Fruit fly (Drosophila melanogaster): ENCODE data around the gene Iml1.
A peak's percentile ranks its signal among the peaks of the same experiment; 100 is the strongest.

Gene Iml1

dm6 chr3L:1518715-1519603 lies 14.9 kb downstream of the Iml1 start:
- TF ChIP-seq noc (tag; optimal IDR thresholded peaks at IDR 0.05), result peak; percentile 72

DNA sequence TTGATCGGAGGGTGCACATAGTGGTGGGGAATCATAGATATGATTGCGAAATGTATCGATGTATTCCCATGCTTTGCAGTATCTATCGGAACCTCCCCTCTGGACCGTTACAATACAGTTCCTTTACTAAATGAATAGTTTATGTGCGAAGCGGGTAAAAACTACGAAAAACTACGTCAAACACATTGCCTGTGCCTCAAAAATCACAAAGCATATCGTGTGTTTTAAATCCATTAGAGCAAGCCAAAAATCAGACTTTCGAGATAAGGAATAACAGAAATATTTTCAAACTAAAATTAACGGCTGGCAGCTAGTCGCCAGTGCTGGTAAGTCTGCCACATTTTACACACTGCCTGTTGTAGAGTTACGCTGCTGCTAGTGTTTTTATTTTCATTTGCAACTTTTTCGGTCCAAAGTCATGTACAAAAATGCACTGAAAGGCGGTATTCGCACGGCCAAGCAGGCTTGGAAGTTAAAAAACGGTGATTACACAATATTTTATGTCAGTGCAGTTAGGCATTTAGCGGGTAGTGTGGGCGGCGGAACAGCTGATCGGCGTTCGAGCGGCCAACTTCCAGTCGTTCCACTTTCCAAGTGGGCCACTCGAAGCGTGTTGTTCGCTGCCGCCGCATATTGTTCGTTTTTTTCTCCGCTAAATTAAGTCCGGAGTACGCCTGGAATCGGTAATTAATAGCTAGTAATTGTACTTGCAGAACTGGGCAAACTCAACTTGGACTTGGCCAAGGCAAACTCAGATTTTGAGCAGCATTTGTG lies 16.4 kb downstream of the Iml1 start:
- no peak for TF ChIP-seq noc (tag; optimal IDR thresholded peaks at IDR 0.05)

DNA sequence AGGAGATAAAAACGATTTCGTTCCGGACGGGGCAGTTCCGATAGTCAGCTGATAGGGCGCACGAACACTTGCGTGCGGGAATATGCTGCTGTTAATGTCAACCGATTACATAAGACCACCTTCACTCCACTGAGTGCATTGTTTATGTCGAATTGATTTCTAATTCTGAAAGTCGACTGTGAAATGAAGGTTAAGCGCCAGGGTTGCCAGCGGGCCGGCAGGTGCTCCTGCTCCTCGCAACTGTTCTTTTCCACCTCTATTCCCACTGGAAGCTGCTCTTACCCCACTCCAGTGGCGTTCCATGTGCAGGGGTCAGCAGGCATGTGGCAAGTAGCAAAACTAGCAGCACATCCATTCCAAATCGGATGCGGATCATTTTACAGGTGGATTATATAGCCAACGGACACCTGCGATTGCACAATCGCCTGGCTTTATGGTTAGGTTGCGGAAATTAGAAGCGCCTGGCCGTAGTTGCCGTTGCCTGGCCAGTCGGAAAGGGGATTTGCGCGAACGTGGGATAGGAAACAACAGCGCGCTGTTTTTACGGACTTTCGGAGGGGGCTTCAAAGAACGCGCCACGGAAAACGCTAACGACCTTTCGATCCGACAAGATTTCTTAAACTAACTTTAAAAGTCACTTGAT lies 17.1 kb downstream of the Iml1 start, which contains the start of gene cue:
cue (minus strand) TSS at position 641 of the 643 bp plus-strand sequence.
- no peak for TF ChIP-seq noc (tag; optimal IDR thresholded peaks at IDR 0.05)

DNA sequence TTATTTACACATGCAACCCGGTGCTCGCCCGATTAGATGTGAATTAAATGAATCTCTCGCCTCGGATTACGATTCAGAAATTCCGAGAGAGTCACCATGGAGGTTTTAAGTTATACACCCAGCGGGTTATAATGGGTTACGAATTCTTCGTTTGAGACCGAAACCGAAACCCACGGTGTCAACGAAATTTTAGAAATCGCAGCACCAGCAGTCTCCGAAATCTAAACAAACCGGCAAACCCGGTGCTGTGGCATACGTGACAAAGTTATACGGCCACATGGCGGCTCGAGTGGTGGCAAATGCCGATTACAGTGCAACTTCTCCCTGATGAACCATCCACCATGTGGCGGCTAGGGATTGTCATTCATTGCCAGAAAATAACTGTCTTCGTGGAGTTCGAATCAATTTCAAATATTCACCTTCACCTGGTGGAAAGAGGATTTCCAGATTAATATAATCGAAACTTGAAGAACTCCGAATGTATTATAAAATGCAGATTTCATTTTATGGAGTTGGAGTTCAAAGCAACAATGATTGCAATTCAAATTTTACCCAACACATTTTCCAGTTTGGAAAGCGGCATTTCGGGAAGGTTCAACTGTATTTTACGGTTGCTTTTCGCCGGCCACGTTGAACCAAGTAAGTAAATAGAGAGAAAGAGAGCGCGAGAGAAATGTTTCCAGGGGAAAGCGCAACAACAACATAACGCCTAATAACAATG lies 17.9 kb downstream of the Iml1 start:
- peak; percentile 81 for TF ChIP-seq noc (tag; optimal IDR thresholded peaks at IDR 0.05)

DNA sequence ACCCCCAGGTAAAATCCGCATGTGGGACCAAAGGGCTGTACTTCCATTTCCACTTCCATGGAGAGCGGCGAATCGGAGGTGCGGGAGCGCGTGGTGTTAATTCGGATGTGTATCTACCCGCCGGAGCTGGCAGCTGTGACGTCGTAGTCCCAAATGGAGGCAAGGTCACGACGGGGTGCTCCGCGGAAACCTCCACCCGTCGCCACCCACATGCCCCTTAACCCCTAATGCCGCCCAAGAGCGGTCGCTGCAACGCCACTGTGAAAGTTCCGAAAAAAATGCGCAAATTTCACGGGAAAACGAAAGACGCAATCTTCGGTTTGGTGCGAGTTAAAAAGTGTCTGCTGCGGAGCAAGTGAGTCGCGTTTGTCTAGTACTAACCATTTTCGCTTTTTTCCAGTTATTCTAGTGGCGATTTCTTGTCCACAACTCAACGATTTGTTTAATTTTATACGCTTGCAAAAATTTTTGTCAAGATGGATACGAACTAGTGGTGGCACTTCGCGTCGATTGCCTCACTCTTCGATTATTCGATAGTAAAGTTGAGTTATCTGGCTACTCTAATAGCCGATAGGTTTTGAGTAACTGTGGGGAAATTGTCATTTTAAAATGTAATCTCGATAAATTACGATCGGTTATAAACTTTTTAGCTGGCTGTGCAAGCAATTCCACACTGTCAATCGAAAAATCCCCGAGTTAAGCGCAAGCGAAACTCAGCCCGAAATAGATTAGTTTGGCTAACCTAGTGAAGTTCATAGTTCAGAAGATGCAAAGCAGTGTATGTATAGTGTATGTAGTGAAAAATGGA lies 31.5 kb downstream of the Iml1 start, which contains the start of the genes hfp and Psa:
hfp (minus strand) TSS at position 505 of the 808 bp plus-strand sequence.
Psa (plus strand) TSS at position 758 of the 808 bp plus-strand sequence.
- TF ChIP-seq noc (tag; optimal IDR thresholded peaks at IDR 0.05), result peak; percentile 6

DNA sequence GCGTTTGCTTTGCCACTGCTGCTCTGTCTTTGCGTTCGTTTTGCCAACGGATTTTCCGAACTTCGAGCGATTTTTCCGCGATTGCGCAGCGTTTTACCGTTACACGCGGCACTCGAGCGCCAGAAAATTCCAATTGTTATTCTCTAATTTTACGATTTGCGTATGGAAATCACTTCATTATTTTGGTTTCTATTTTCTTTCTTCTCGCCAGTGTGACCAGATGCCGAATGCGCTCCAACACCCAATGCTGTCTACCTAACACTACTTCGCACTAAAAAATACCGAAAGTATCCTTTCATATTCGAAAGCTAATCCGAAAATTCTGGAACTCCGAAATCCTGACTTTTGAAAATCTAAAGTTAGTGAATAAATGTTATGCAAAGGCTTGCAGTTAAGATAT lies 37.4 kb downstream of the Iml1 start, which contains the start of gene CG12084:
CG12084 (minus strand) TSS at position 236 of the 400 bp plus-strand sequence.
- TF ChIP-seq noc (tag; optimal IDR thresholded peaks at IDR 0.05), result no peak

DNA sequence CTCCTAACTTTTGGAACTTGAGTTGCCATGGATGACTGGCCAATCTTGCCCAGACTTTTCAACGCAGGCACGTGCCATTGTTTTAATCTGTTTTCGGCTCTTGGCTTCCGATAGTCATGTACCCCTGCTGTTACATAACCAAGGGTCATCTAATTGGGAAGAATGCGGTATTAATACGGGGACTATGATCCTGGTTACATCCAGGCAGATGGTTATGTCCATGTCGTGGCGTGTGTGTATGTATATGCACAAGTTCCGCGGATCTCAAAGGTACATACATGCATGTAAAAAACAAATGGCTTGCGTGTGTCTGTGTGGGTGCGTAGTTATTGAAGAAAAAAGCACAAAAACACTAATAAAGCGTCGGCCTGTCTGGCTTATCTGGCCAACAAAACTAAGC lies 38.0 kb downstream of the Iml1 start:
- no peak for TF ChIP-seq noc (tag; optimal IDR thresholded peaks at IDR 0.05)

dm6 chr3L:1489523-1489922 lies 44.3 kb downstream of the Iml1 start, which contains the start of gene stet:
Gene stet (minus strand): TSS chr3L:1489547.
- no peak for TF ChIP-seq noc (tag; optimal IDR thresholded peaks at IDR 0.05)

- TF ChIP-seq noc (tag; optimal IDR thresholded peaks at IDR 0.05), result no peak
Measured at dm6 chr3L:1488592-1489183, 45.1 kb downstream of the Iml1 start.

DNA sequence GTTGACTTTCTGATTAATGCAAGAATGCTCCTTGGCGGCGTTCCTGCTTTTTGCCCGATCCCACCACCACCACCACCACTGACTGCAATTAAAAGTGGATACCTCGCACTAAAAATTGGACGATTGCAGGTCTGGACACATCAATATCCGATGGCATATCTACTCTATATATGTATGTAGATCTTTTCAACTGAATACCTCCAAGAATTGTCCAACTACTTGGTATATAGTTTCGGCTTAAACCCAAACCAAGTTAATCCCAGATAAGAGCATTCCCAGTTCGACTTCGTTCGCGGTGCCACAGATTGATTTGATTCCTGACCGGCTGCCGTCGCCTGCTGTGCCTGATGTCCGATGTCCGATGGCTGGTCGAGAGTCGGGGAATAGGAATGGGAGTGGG lies 49.1 kb downstream of the Iml1 start:
- no peak for TF ChIP-seq noc (tag; optimal IDR thresholded peaks at IDR 0.05)

DNA sequence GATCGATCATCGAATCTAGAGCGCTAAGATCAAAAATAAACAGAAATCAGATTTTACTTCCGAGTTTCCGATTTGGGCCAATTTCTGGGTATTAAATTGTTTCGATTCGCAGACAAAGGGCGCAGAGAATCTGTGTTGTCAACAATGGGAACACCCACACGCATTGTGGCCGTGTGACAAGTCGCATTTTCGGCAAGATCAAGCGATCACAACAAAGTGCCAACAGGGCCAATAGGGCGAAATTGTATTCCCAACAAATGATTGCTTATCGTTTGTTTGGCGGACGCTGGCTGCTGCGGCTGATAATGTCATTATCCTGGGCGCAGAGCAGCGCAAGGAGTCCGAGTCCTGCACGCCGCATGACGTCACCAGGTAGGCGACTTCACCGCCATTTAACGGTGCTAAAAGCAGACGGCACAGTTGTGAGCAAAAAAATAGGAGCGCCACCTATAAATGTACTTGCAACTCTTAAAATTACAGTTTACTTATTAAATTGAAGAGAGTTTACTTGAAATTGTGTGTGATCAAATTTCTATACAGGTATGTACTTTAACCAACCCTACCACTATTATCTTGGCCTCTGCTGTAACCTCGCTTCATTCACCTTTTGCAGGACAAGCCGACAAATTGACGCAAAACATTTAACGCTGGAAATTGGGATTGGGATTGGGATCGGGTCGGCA lies 54.7 kb downstream of the Iml1 start:
- no peak for TF ChIP-seq noc (tag; optimal IDR thresholded peaks at IDR 0.05)

dm6 chr3L:1477319-1477718 lies 56.5 kb downstream of the Iml1 start, which contains the start of gene robl62A:
Gene robl62A (plus strand): TSS chr3L:1477619.
- no peak for TF ChIP-seq noc (tag; optimal IDR thresholded peaks at IDR 0.05)

DNA sequence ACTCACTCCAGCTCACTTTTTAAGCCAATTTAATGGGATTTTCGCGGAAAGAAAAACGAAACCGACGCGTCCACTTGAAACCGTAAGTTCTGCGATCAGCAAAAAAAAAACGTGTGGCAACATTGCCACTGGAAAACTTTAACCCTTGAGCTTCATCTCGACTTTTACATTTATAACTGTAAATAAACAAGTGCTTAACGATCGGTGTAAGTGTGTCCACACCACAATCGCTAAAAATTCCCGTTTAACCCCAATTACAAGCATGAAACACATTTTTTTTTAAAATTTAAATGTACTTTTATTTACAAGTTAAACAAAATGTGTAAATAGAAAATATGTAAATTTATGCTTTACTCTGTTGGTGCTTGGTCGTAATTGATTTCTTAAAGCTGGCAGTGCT lies 58.7 kb downstream of the Iml1 start, which contains the start of gene Ptp61F:
Ptp61F (minus strand) TSS at position 101 of the 400 bp plus-strand sequence.
- TF ChIP-seq noc (tag; optimal IDR thresholded peaks at IDR 0.05), result no peak
